Worm (Caenorhabditis elegans): Measurements from ENCODE around the gene F44E5.17.

Gene F44E5.17

DNA sequence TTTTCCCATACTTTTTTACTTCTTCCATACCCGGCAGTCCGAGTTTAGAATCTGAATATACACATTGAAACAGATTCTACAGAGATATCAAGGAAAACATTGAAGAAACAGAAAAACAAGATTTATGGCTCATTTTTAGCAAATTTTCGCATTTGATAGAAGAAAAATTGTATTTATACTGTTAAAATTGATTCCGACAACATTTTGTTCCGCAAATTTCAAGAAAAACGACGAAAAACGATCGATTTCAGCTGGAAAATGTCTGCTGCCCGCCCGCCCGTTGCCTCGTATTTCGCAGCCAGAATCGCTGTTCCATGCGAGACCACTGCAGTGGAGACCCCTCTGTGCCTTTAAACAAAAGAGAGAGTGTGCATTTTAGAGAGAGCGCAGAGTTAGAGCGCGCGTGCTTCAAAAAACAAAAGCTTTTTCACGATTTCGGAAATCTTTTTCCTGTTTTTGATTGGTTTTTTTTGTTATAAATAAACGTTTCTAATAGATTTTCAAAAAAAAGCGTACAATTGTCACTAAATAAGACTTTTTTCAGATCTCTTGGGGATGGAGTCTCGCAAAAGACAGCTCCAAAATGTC is 29.6 kb upstream of the F44E5.17 start, which contains the start of the genes patr-1 and dna-2 (continued):
- TF ChIP-seq Y48G9A.11 (GFP tag; IDR thresholded peaks at IDR 0.05) (no peak), arid-1 (GFP tag; conservative IDR thresholded peaks at IDR 0.05) (no peak), dpl-1 (GFP tag; optimal IDR thresholded peaks at IDR 0.05) (peak; percentile 85), hif-1 (tag; optimal IDR thresholded peaks at IDR 0.05) (peak in 1 of 2 experiments; percentile 32), fos-1 (tag; optimal IDR thresholded peaks at IDR 0.05) (no peak), nhr-28 (tag; optimal IDR thresholded peaks at IDR 0.05) (peak; percentile 28), lim-7 (GFP tag; IDR thresholded peaks at IDR 0.05) (no peak), mes-2 (tag; optimal IDR thresholded peaks at IDR 0.05; ENCODE audit: poor library complexity, severe bottlenecking) (peak; percentile 74), dve-1 (tag; optimal IDR thresholded peaks at IDR 0.05; ENCODE audit: insufficient read depth) (peak; percentile 37), mep-1 (tag; optimal IDR thresholded peaks at IDR 0.05) (peak; percentile 55), fkh-10 (GFP tag; optimal IDR thresholded peaks at IDR 0.05) (no peak)

DNA sequence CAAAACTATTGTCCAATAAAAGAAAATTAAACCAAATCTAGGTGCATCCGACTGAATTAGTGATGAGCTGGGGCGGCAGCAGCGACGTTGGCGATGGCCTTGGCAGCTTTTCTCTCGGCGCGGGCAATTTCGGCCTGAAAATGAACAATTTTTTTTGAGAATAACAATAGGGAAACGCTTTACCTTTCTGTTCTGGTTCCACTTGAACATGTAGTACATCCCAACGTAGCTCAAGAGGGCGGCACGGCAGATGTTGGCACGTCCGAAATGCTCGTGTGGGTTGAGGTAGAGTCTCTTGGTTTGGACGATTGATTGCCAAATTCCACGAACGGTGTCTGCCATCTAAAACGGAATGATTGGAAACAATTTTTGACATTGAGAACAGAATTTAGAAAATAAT is 25.8 kb upstream of the F44E5.17 start, which contains the start of gene F44E5.1:
Gene F44E5.1 (minus strand): TSS at position 342 of the 400 bp plus-strand sequence.
- TF ChIP-seq hlh-11 (tag; optimal IDR thresholded peaks at IDR 0.05) (no peak), zfp-3 (GFP tag; conservative IDR thresholded peaks at IDR 0.05) (peak; percentile 59; the same call in 1 of the 2 replicates), zip-11 (GFP tag; IDR thresholded peaks at IDR 0.05) (no peak), egl-27 (tag; optimal IDR thresholded peaks at IDR 0.05) (no peak), ama-1 (optimal IDR thresholded peaks at IDR 0.05) (peak; percentile 86), mes-2 (tag; optimal IDR thresholded peaks at IDR 0.05; ENCODE audit: poor library complexity, severe bottlenecking) (peak; percentile 9), ceh-32 (tag; optimal IDR thresholded peaks at IDR 0.05; ENCODE audit: poor library complexity) (no peak), mdl-1 (tag; optimal IDR thresholded peaks at IDR 0.05) (no peak), lin-15B (tag; optimal IDR thresholded peaks at IDR 0.05) (no peak), aly-2 (tag; optimal IDR thresholded peaks at IDR 0.05) (no peak), nhr-102 (tag; optimal IDR thresholded peaks at IDR 0.05) (no peak), Y75B8A.6 (GFP tag; IDR thresholded peaks at IDR 0.05) (no peak), sdz-12 (GFP tag; optimal IDR thresholded peaks at IDR 0.05) (no peak), mep-1 (tag; optimal IDR thresholded peaks at IDR 0.05) (no peak), php-3 (GFP tag; IDR thresholded peaks at IDR 0.05) (peak; percentile 62; the same call in 1 of the 2 replicates), ceh-82 (tag; optimal IDR thresholded peaks at IDR 0.05) (no peak), set-16 (GFP tag; IDR thresholded peaks at IDR 0.05) (no peak), saeg-2 (GFP tag; IDR thresholded peaks at IDR 0.05) (no peak), snpc-1.2 (GFP tag; IDR thresholded peaks at IDR 0.05) (no peak), T20F7.1 (GFP tag; optimal IDR thresholded peaks at IDR 0.05) (no peak), lim-7 (GFP tag; IDR thresholded peaks at IDR 0.05) (no peak), F37D6.2 (tag; optimal IDR thresholded peaks at IDR 0.05) (no peak), lin-39 (tag; optimal IDR thresholded peaks at IDR 0.05) (no peak), T26A8.4 (GFP tag; IDR thresholded peaks at IDR 0.05) (no peak), nhr-48 (tag; optimal IDR thresholded peaks at IDR 0.05) (no peak), Y105C5A.15 (GFP tag; IDR thresholded peaks at IDR 0.05) (no peak), ces-1 (GFP tag; optimal IDR thresholded peaks at IDR 0.05) (no peak), R02D3.7 (tag; optimal IDR thresholded peaks at IDR 0.05) (no peak), ceh-28 (tag; optimal IDR thresholded peaks at IDR 0.05) (no peak), madf-9 (GFP tag; conservative IDR thresholded peaks at IDR 0.05) (no peak), lin-38 (GFP tag; IDR thresholded peaks at IDR 0.05) (peak; percentile 46), mxl-2 (GFP tag; conservative IDR thresholded peaks at IDR 0.05) (no peak), hmg-1.1 (GFP tag; IDR thresholded peaks at IDR 0.05) (0 out of 2 replicates have a peak, but pooled peaks have one; percentile 11)

All from whole organism, L4 larva.